Fruit fly (Drosophila melanogaster) whole organism, embryonic: Measurements from ENCODE around the gene CG4914.
A peak's percentile ranks its signal among the peaks of the same experiment; 100 is the strongest.

Source experiments
- Abd-B ChIP-seq: fragments of 200-800 bp; sonication (Bioruptor generic); optimal IDR thresholded peaks from 2 replicates; lab custom pipeline; 2018; ENCODE audit warnings: missing biosample characterization, mild to moderate bottlenecking, missing genetic modification characterization, moderate library complexity
- Awh ChIP-seq: fragments of 200-800 bp; sonication (Bioruptor generic); IDR thresholded peaks from 2 replicates; pipeline ENCODE4, ENCODE4 v1.3.6; 2022; ENCODE audit warnings: missing biosample characterization, missing genetic modification characterization
- C15 ChIP-seq: fragments of 200-800 bp; sonication (Bioruptor generic); IDR thresholded peaks from 3 replicates; pipeline ENCODE4 v1.3.6; 2022; ENCODE audit warnings: missing biosample characterization, missing genetic modification characterization
- CG13624 ChIP-seq: fragments of 200-800 bp; sonication (Bioruptor generic); optimal IDR thresholded peaks from 2 replicates; lab custom pipeline; 2016; ENCODE audit warnings: missing biosample characterization, missing genetic modification characterization
- CG13894 ChIP-seq: fragments of 200-800 bp; sonication (Bioruptor generic); optimal IDR thresholded peaks from 3 replicates; lab custom pipeline; 2018; ENCODE audit warnings: missing biosample characterization, mild to moderate bottlenecking, missing genetic modification characterization, moderate library complexity
- CG15479 ChIP-seq: fragments of 200-800 bp; sonication (Bioruptor generic); optimal IDR thresholded peaks from 3 replicates; lab custom pipeline; 2019; ENCODE audit warnings: missing biosample characterization, mild to moderate bottlenecking, missing genetic modification characterization, moderate library complexity
- CG1832 ChIP-seq: fragments of 200-800 bp; sonication (Bioruptor generic); optimal IDR thresholded peaks from 2 replicates; lab custom pipeline; 2017; ENCODE audit warnings: missing biosample characterization, mild to moderate bottlenecking, missing genetic modification characterization, inconsistent platforms
- CG4360 ChIP-seq: fragments of 200-800 bp; sonication (Bioruptor generic); IDR thresholded peaks from 2 replicates; pipeline ENCODE4 v1.3.6; 2022; ENCODE audit warnings: missing biosample characterization, missing genetic modification characterization
- CG4404 ChIP-seq: fragments of 200-800 bp; sonication (Bioruptor generic); IDR thresholded peaks from 2 replicates; pipeline ENCODE4 v1.3.6; 2022; ENCODE audit warnings: missing biosample characterization, missing genetic modification characterization
- CG7556 ChIP-seq: fragments of 200-800 bp; sonication (Bioruptor generic); optimal IDR thresholded peaks from 2 replicates; lab custom pipeline; 2017; ENCODE audit warnings: missing biosample characterization, mild to moderate bottlenecking, missing genetic modification characterization
- Dbx ChIP-seq: fragments of 200-800 bp; sonication (Bioruptor generic); IDR thresholded peaks from 3 replicates; pipeline ENCODE4 v1.3.6; 2022; ENCODE audit warnings: missing biosample characterization, missing genetic modification characterization
- Eip74EF ChIP-seq, 2 experiments: fragments of 200-800 bp in 1 of 2; fragments of >200 bp in 1 of 2; sonication (Bioruptor generic) in 1 of 2; optimal IDR thresholded peaks; 2 replicates each; lab custom pipeline; 2017 to 2019; ENCODE audit warnings: missing biosample characterization in 2 of 2, missing genetic modification characterization in 2 of 2, mild to moderate bottlenecking in 1 of 2, moderate library complexity in 1 of 2
- Ets65A ChIP-seq: fragments of 200-800 bp; sonication (Bioruptor generic); peaks from one replicate; lab custom pipeline; 2016; ENCODE audit warnings: missing biosample characterization, missing genetic modification characterization
- HLH54F ChIP-seq: fragments of 200-800 bp; sonication (Bioruptor generic); optimal IDR thresholded peaks from 3 replicates; lab custom pipeline; 2016; ENCODE audit warnings: missing biosample characterization, missing genetic modification characterization
- Hand ChIP-seq: fragments of 200-800 bp; sonication (Bioruptor generic); optimal IDR thresholded peaks from 2 replicates; lab custom pipeline; 2017; ENCODE audit warnings: mild to moderate bottlenecking, missing biosample characterization, missing genetic modification reagents, missing genetic modification characterization
- Med ChIP-seq: fragments of 200-800 bp; sonication (Bioruptor generic); peaks from one replicate; lab custom pipeline; 2016; ENCODE audit warnings: missing biosample characterization, missing genetic modification characterization, mild to moderate bottlenecking, inconsistent platforms, moderate library complexity
- Oaz ChIP-seq: fragments of 200-800 bp; sonication (Bioruptor generic); IDR thresholded peaks from 2 replicates; pipeline ENCODE4 v1.3.6; 2022; ENCODE audit warnings: missing biosample characterization, missing genetic modification characterization
- Poxn ChIP-seq: fragments of 200-800 bp; sonication (Bioruptor generic); IDR thresholded peaks from 2 replicates; pipeline ENCODE4 v1.3.6; 2022; ENCODE audit warnings: missing biosample characterization, missing genetic modification characterization
- Ptx1 ChIP-seq: fragments of 200-800 bp; sonication (Bioruptor generic); IDR thresholded peaks from 2 replicates; pipeline ENCODE4 v1.3.6; 2022; ENCODE audit warnings: missing biosample characterization, missing genetic modification characterization
- Stat92E ChIP-seq, 3 experiments: fragments of >200 bp in 2 of 3; fragments of 200-800 bp in 1 of 3; sonication (Bioruptor generic) in 1 of 3; optimal IDR thresholded peaks; 2 replicates each; lab custom pipeline; 2017 to 2019; ENCODE audit warnings: missing biosample characterization in 3 of 3, missing genetic modification characterization in 3 of 3, mild to moderate bottlenecking in 1 of 3, moderate library complexity in 1 of 3
- abd-A ChIP-seq: fragments of 200-800 bp; sonication (Bioruptor generic); optimal IDR thresholded peaks from 3 replicates; lab custom pipeline; 2019; ENCODE audit warnings: missing biosample characterization, mild to moderate bottlenecking, missing genetic modification characterization, moderate library complexity
- chinmo ChIP-seq: fragments of 200-800 bp; sonication (Bioruptor generic); IDR thresholded peaks from 4 replicates; pipeline ENCODE4 v1.3.6; 2022; ENCODE audit warnings: missing biosample characterization, missing genetic modification characterization; ENCODE audit not compliant: partially characterized antibody
- cwo ChIP-seq: fragments of 200-800 bp; sonication (Bioruptor generic); optimal IDR thresholded peaks from 3 replicates; lab custom pipeline; 2017; ENCODE audit warnings: missing biosample characterization, missing genetic modification characterization, mild to moderate bottlenecking, moderate library complexity, missing genetic modification reagents
- eve ChIP-seq, 2 experiments: fragments of >200 bp; optimal IDR thresholded peaks; 2 replicates each; lab custom pipeline; 2017; ENCODE audit warnings: missing biosample characterization in 2 of 2, missing genetic modification characterization in 2 of 2
- gce ChIP-seq: fragments of 200-800 bp; sonication (Bioruptor generic); IDR thresholded peaks from 3 replicates; pipeline ENCODE4 v1.3.6; 2022; ENCODE audit warnings: missing biosample characterization, missing genetic modification characterization
- insv ChIP-seq, 2 experiments: fragments of 200-800 bp; sonication (Bioruptor generic); optimal IDR thresholded peaks; 3 replicates each; lab custom pipeline; 2016 to 2018; ENCODE audit warnings: missing biosample characterization in 2 of 2, missing genetic modification characterization in 2 of 2
- kni ChIP-seq: fragments of 200-800 bp; sonication (Bioruptor generic); optimal IDR thresholded peaks from 3 replicates; lab custom pipeline; 2017; ENCODE audit warnings: mild to moderate bottlenecking, missing biosample characterization, missing genetic modification reagents, missing genetic modification characterization
- oc ChIP-seq: fragments of 200-800 bp; sonication (Bioruptor generic); optimal IDR thresholded peaks from 2 replicates; lab custom pipeline; 2018; ENCODE audit warnings: missing biosample characterization, mild to moderate bottlenecking, missing genetic modification characterization, moderate library complexity
- pb ChIP-seq: fragments of 200-800 bp; sonication (Bioruptor generic); optimal IDR thresholded peaks from 3 replicates; lab custom pipeline; 2016; ENCODE audit warnings: missing biosample characterization, missing genetic modification characterization
- pfk ChIP-seq: fragments of 200-800 bp; sonication (Bioruptor generic); optimal IDR thresholded peaks from 2 replicates; lab custom pipeline; 2018; ENCODE audit warnings: missing biosample characterization, mild to moderate bottlenecking, missing genetic modification characterization, moderate library complexity
- prd ChIP-seq, 3 experiments: fragments of >200 bp in 2 of 3; fragments of 200-800 bp in 1 of 3; sonication (Bioruptor generic) in 1 of 3; optimal IDR thresholded peaks in 2 of 3; IDR thresholded peaks in 1 of 3; 2 replicates in 2 of 3; 3 replicates in 1 of 3; pipeline versions ENCODE4 v1.3.6 to Lab custom; 2017 to 2022; ENCODE audit warnings: missing biosample characterization in 1 of 3, missing genetic modification characterization in 1 of 3
- pros ChIP-seq: fragments of 200-800 bp; sonication (Bioruptor generic); optimal IDR thresholded peaks from 3 replicates; lab custom pipeline; 2019; ENCODE audit warnings: missing biosample characterization, mild to moderate bottlenecking, missing genetic modification characterization, moderate library complexity
- psq ChIP-seq: fragments of 200-800 bp; sonication (Bioruptor generic); optimal IDR thresholded peaks from 2 replicates; lab custom pipeline; 2017; ENCODE audit warnings: missing biosample characterization, missing genetic modification characterization
- ranshi ChIP-seq: fragments of 200-800 bp; sonication (Bioruptor generic); IDR thresholded peaks from 2 replicates; pipeline ENCODE4 v1.3.6; 2022; ENCODE audit warnings: missing biosample characterization, missing genetic modification characterization
- run ChIP-seq: fragments of 200-800 bp; sonication (Bioruptor generic); optimal IDR thresholded peaks from 3 replicates; lab custom pipeline; 2018; ENCODE audit warnings: missing biosample characterization, mild to moderate bottlenecking, missing genetic modification characterization
- sd ChIP-seq: fragments of 200-800 bp; sonication (Bioruptor generic); optimal IDR thresholded peaks from 3 replicates; lab custom pipeline; 2018; ENCODE audit warnings: missing biosample characterization, mild to moderate bottlenecking, missing genetic modification characterization, moderate library complexity
- sr ChIP-seq: fragments of 200-800 bp; sonication (Bioruptor generic); IDR thresholded peaks from 3 replicates; pipeline ENCODE4 v1.3.6; 2022; ENCODE audit warnings: missing biosample characterization, missing genetic modification characterization
- tll ChIP-seq, 2 experiments: fragments of 200-800 bp in 1 of 2; fragments of >200 bp in 1 of 2; sonication (Bioruptor generic) in 1 of 2; optimal IDR thresholded peaks; 2 replicates each; lab custom pipeline; 2017 to 2019; ENCODE audit warnings: missing biosample characterization in 2 of 2, missing genetic modification characterization in 2 of 2, mild to moderate bottlenecking in 1 of 2, moderate library complexity in 1 of 2
- toy ChIP-seq: fragments of 200-800 bp; sonication (Bioruptor generic); IDR thresholded peaks from 2 replicates; pipeline ENCODE4 v1.3.6; 2022; ENCODE audit warnings: missing biosample characterization, missing genetic modification characterization
- zen ChIP-seq: fragments of 200-800 bp; sonication (Bioruptor generic); optimal IDR thresholded peaks from 3 replicates; lab custom pipeline; 2018; ENCODE audit warnings: missing biosample characterization, mild to moderate bottlenecking, missing genetic modification characterization, moderate library complexity
- zf30C ChIP-seq: fragments of 200-800 bp; sonication (Bioruptor generic); optimal IDR thresholded peaks from 3 replicates; lab custom pipeline; 2018; ENCODE audit warnings: missing biosample characterization, mild to moderate bottlenecking, missing genetic modification characterization
- zfh1 ChIP-seq: fragments of 200-800 bp; sonication (Bioruptor generic); IDR thresholded peaks from 3 replicates; pipeline ENCODE4 v1.3.6; 2022; ENCODE audit warnings: missing biosample characterization, missing genetic modification characterization

The CG4914 gene

DNA sequence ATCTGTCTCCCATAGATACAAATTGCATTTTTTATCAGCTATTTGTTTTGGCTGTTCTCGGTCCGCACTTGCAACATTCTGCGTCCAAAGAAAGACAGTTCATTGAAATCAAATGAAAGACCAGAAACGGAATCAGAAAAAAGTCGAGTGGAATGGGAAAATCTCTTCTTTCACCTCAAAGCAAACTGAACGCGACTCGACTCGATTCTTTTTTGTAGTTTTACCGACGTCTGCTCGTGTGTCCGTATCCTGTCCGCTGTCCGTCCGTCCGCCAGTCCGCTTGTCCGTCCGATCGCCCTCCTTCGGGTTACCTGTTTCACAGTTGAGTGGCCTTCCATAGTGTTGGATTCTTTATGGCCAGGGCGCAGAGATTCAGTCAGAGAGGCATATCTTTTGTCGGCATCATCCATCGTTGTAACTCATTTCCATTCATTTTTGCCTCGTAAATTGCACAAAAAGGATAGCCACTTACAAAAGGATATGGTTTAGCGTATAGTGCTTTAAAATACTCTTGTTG is 35.9 kb downstream of the CG4914 start (continued):
- TF ChIP-seq CG4404 (GFP tag; lab: Robert Waterston, UW) (no peak), C15 (no peak), Med (GFP tag; lab: Kevin White, UChicago) (peak; percentile 56), CG15479 (GFP tag; lab: Kevin White, UChicago) (peak; percentile 89), zen (tag; lab: Kevin White, UChicago) (peak; percentile 31)

- TF ChIP-seq eve (GFP tag; optimal IDR thresholded peaks at IDR 0.05; lab: Kevin White, UChicago) (peak in 1 of 2 experiments; percentile 44), ranshi (GFP tag; lab: Robert Waterston, UW) (no peak), oc (tag; lab: Kevin White, UChicago) (peak; percentile 61), CG13894 (peak; percentile 91), abd-A (peak; percentile 98), CG13624 (GFP tag; lab: Kevin White, UChicago) (peak; percentile 2), Eip74EF (GFP tag; optimal IDR thresholded peaks at IDR 0.05; lab: Kevin White, UChicago) (peak in 1 of 2 experiments; percentile 64), sr (GFP tag; lab: Robert Waterston, UW) (peak; percentile 61; the same call in 1 of the 3 replicates), Awh (GFP tag; lab: Robert Waterston, UW) (0 out of 2 replicates have a peak, but pooled peaks have one; percentile 14), run (tag; lab: Kevin White, UChicago) (peak; percentile 47), CG7556 (GFP tag; lab: Kevin White, UChicago) (no peak), chinmo (GFP tag; lab: Robert Waterston, UW) (no peak), kni (GFP tag; lab: Kevin White, UChicago) (peak; percentile 22), Abd-B (GFP tag; lab: Kevin White, UChicago) (peak; percentile 1), sd (peak; percentile 59)
Measured at dm6 chr3L:14640814-14641317, 37.1 kb downstream of the CG4914 start.

- TF ChIP-seq prd (optimal IDR thresholded peaks at IDR 0.05; lab: Kevin White, UChicago) (no peak), prd (GFP tag; IDR thresholded peaks at IDR 0.05; lab: Robert Waterston, UW) (no peak), zf30C (GFP tag; lab: Kevin White, UChicago) (peak; percentile 50), Dbx (GFP tag; lab: Robert Waterston, UW) (0 out of 3 replicates have a peak, but pooled peaks have one; percentile 8), Ets65A (GFP tag; lab: Kevin White, UChicago) (peak; percentile 48), Oaz (GFP tag; lab: Robert Waterston, UW) (0 out of 2 replicates have a peak, but pooled peaks have one; percentile 13), pb (no peak), toy (no peak)
Measured at dm6 chr3L:14639778-14640177, 38.2 kb downstream of the CG4914 start.

dm6 chr3L:14637705-14638529 is 40.0 kb downstream of the CG4914 start:
- TF ChIP-seq insv (GFP tag; optimal IDR thresholded peaks at IDR 0.05; lab: Kevin White, UChicago) (peak in 1 of 2 experiments; percentile 22), pfk (GFP tag; lab: Kevin White, UChicago) (peak; percentile 77), HLH54F (GFP tag; lab: Kevin White, UChicago) (no peak), zfh1 (GFP tag; lab: Robert Waterston, UW) (peak; percentile 21; the same call in 1 of the 3 replicates), Poxn (GFP tag; lab: Robert Waterston, UW) (no peak), psq (GFP tag; lab: Kevin White, UChicago) (no peak), pros (GFP tag; lab: Kevin White, UChicago) (peak; percentile 3), gce (GFP tag; lab: Robert Waterston, UW) (0 out of 3 replicates have a peak, but pooled peaks have one; percentile 6), CG4360 (GFP tag; lab: Robert Waterston, UW) (peak; percentile 71), Stat92E (GFP tag; optimal IDR thresholded peaks at IDR 0.05; lab: Kevin White, UChicago) (peak in 1 of 3 experiments; percentile 4), CG1832 (GFP tag; lab: Kevin White, UChicago) (peak; percentile 42), kni (GFP tag; lab: Kevin White, UChicago) (peak; percentile 75), cwo (no peak), tll (GFP tag; optimal IDR thresholded peaks at IDR 0.05; lab: Kevin White, UChicago) (peak in 1 of 2 experiments; percentile 88), Ptx1 (GFP tag; lab: Robert Waterston, UW) (no peak), Hand (no peak)
